Fruit fly (Drosophila melanogaster) whole organism, embryonic: ENCODE measurements around the gene CG5388.
A peak's percentile ranks its signal among the peaks of the same experiment; 100 is the strongest.

ENCODE experiments used
- ATbp ChIP-seq: fragments of 200-800 bp; sonication (Bioruptor generic); optimal IDR thresholded peaks from 2 replicates; lab custom pipeline; 2017; ENCODE audit warnings: missing biosample characterization, mild to moderate bottlenecking, missing genetic modification characterization, missing genetic modification reagents
- Atf3 ChIP-seq: fragments of 200-800 bp; sonication (Bioruptor generic); optimal IDR thresholded peaks from 3 replicates; lab custom pipeline; 2016; ENCODE audit warnings: missing biosample characterization, missing genetic modification characterization
- CG10267 ChIP-seq: fragments of 200-800 bp; sonication (Bioruptor generic); optimal IDR thresholded peaks from 2 replicates; lab custom pipeline; 2018; ENCODE audit warnings: missing biosample characterization, mild to moderate bottlenecking, missing genetic modification characterization, moderate library complexity
- CG10654 ChIP-seq: fragments of 200-800 bp; sonication (Bioruptor generic); optimal IDR thresholded peaks from 2 replicates; lab custom pipeline; 2016; ENCODE audit warnings: missing biosample characterization, missing genetic modification characterization
- CG10979 ChIP-seq: fragments of 200-800 bp; sonication (Bioruptor generic); optimal IDR thresholded peaks from 2 replicates; lab custom pipeline; 2018; ENCODE audit warnings: missing biosample characterization, mild to moderate bottlenecking, missing genetic modification characterization, moderate library complexity
- CG11247 ChIP-seq: fragments of 200-800 bp; sonication (Bioruptor generic); IDR thresholded peaks from 2 replicates; pipeline ENCODE4 v1.3.6; 2022; ENCODE audit warnings: missing biosample characterization, missing genetic modification characterization
- CG11398 ChIP-seq: fragments of 200-800 bp; sonication (Bioruptor generic); optimal IDR thresholded peaks from 2 replicates; lab custom pipeline; 2016; ENCODE audit warnings: missing biosample characterization, missing genetic modification characterization
- CG11723 ChIP-seq: fragments of 200-800 bp; sonication (Bioruptor generic); optimal IDR thresholded peaks from 2 replicates; lab custom pipeline; 2017; ENCODE audit warnings: missing biosample characterization, mild to moderate bottlenecking, missing genetic modification characterization
- CG12219 ChIP-seq: fragments of 200-800 bp; sonication (Bioruptor generic); optimal IDR thresholded peaks from 3 replicates; lab custom pipeline; 2018; ENCODE audit warnings: missing biosample characterization, mild to moderate bottlenecking, missing genetic modification characterization
- CG14050 ChIP-seq: fragments of 200-800 bp; sonication (Bioruptor generic); IDR thresholded peaks from 3 replicates; pipeline ENCODE4 v1.3.6; 2022; ENCODE audit warnings: missing biosample characterization, missing genetic modification characterization
- CG14441 ChIP-seq: fragments of 200-800 bp; sonication (Bioruptor generic); IDR thresholded peaks from 2 replicates; pipeline ENCODE4 v1.3.6; 2022; ENCODE audit warnings: missing biosample characterization, missing genetic modification characterization
- CG14667 ChIP-seq: fragments of 200-800 bp; sonication (Bioruptor generic); IDR thresholded peaks from 2 replicates; pipeline ENCODE4 v1.3.6; 2022; ENCODE audit warnings: missing biosample characterization, missing genetic modification characterization
- CG14965 ChIP-seq: fragments of 200-800 bp; sonication (Bioruptor generic); optimal IDR thresholded peaks from 2 replicates; lab custom pipeline; 2016; ENCODE audit warnings: missing biosample characterization, missing genetic modification characterization, borderline replicate concordance
- CG15073 ChIP-seq: fragments of 200-800 bp; sonication (Bioruptor generic); optimal IDR thresholded peaks from 2 replicates; lab custom pipeline; 2016; ENCODE audit warnings: missing biosample characterization, missing genetic modification characterization
- CG16779 ChIP-seq: fragments of 200-800 bp; sonication (Bioruptor generic); IDR thresholded peaks from 2 replicates; pipeline ENCODE4 v1.3.6; 2022; ENCODE audit warnings: missing biosample characterization, missing genetic modification characterization
- CG17359 ChIP-seq: fragments of 200-800 bp; sonication (Bioruptor generic); optimal IDR thresholded peaks from 3 replicates; lab custom pipeline; 2018; ENCODE audit warnings: missing biosample characterization, mild to moderate bottlenecking, missing genetic modification characterization, moderate library complexity
- CG17612 ChIP-seq: fragments of 200-800 bp; sonication (Bioruptor generic); IDR thresholded peaks from 2 replicates; pipeline ENCODE4 v1.3.6; 2022; ENCODE audit warnings: missing biosample characterization, missing genetic modification characterization
- CG1832 ChIP-seq: fragments of 200-800 bp; sonication (Bioruptor generic); optimal IDR thresholded peaks from 2 replicates; lab custom pipeline; 2017; ENCODE audit warnings: missing biosample characterization, mild to moderate bottlenecking, missing genetic modification characterization, inconsistent platforms
- CG18764 ChIP-seq: fragments of 200-800 bp; sonication (Bioruptor generic); optimal IDR thresholded peaks from 3 replicates; lab custom pipeline; 2016; ENCODE audit warnings: missing biosample characterization, missing genetic modification characterization
- CG2116 ChIP-seq: fragments of 200-800 bp; sonication (Bioruptor generic); optimal IDR thresholded peaks from 3 replicates; lab custom pipeline; 2018; ENCODE audit warnings: missing biosample characterization, mild to moderate bottlenecking, missing genetic modification characterization
- CG2678 ChIP-seq: fragments of 200-800 bp; sonication (Bioruptor generic); optimal IDR thresholded peaks from 3 replicates; lab custom pipeline; 2019; ENCODE audit warnings: missing biosample characterization, mild to moderate bottlenecking, missing genetic modification characterization, moderate library complexity
- CG2889 ChIP-seq: fragments of 200-800 bp; sonication (Bioruptor generic); IDR thresholded peaks from 3 replicates; pipeline ENCODE4 v1.3.6; 2022; ENCODE audit warnings: missing biosample characterization, missing genetic modification characterization
- CG3281 ChIP-seq: fragments of 200-800 bp; sonication (Bioruptor generic); optimal IDR thresholded peaks from 3 replicates; lab custom pipeline; 2017; ENCODE audit warnings: missing biosample characterization, mild to moderate bottlenecking, missing genetic modification characterization
- CG3407 ChIP-seq: fragments of 200-800 bp; sonication (Bioruptor generic); optimal IDR thresholded peaks from 2 replicates; lab custom pipeline; 2018; ENCODE audit warnings: missing biosample characterization, mild to moderate bottlenecking, missing genetic modification characterization
- CG34224 ChIP-seq: fragments of 200-800 bp; sonication (Bioruptor generic); IDR thresholded peaks from 3 replicates; pipeline ENCODE4 v1.3.6; 2022; ENCODE audit warnings: missing biosample characterization, missing genetic modification characterization; ENCODE audit not compliant: partially characterized antibody
- CG4282 ChIP-seq: fragments of 200-800 bp; sonication (Bioruptor generic); optimal IDR thresholded peaks from 2 replicates; lab custom pipeline; 2016; ENCODE audit warnings: missing biosample characterization, missing genetic modification characterization
- CG43689 ChIP-seq: fragments of 200-800 bp; sonication (Bioruptor generic); IDR thresholded peaks from 2 replicates; pipeline ENCODE4 v1.3.6; 2022; ENCODE audit warnings: missing biosample characterization, missing genetic modification characterization
- CG4404 ChIP-seq: fragments of 200-800 bp; sonication (Bioruptor generic); IDR thresholded peaks from 2 replicates; pipeline ENCODE4 v1.3.6; 2022; ENCODE audit warnings: missing biosample characterization, missing genetic modification characterization
- CG7372 ChIP-seq: fragments of 200-800 bp; sonication (Bioruptor generic); IDR thresholded peaks from 2 replicates; pipeline ENCODE4 v1.3.6; 2022; ENCODE audit warnings: missing biosample characterization, missing genetic modification characterization
- D19A ChIP-seq: fragments of 200-800 bp; optimal IDR thresholded peaks from 3 replicates; lab custom pipeline; 2019; ENCODE audit warnings: missing biosample characterization, mild to moderate bottlenecking, missing genetic modification characterization, moderate library complexity
- Dad ChIP-seq: fragments of 200-800 bp; sonication (Bioruptor generic); optimal IDR thresholded peaks from 3 replicates; lab custom pipeline; 2016; ENCODE audit warnings: missing biosample characterization, missing genetic modification characterization
- Dbx ChIP-seq: fragments of 200-800 bp; sonication (Bioruptor generic); IDR thresholded peaks from 3 replicates; pipeline ENCODE4 v1.3.6; 2022; ENCODE audit warnings: missing biosample characterization, missing genetic modification characterization
- E2f2 ChIP-seq: fragments of 200-800 bp; sonication (Bioruptor generic); IDR thresholded peaks from 2 replicates; pipeline ENCODE4 v1.3.6; 2022; ENCODE audit warnings: missing biosample characterization, missing genetic modification characterization
- Hr3 ChIP-seq: fragments of 200-800 bp; sonication (Bioruptor generic); optimal IDR thresholded peaks from 3 replicates; lab custom pipeline; 2016; ENCODE audit warnings: missing biosample characterization, missing genetic modification characterization
- Mad ChIP-seq: fragments of 200-800 bp; sonication (Bioruptor generic); optimal IDR thresholded peaks from 2 replicates; lab custom pipeline; 2016; ENCODE audit warnings: missing biosample characterization, missing genetic modification characterization
- Stat92E ChIP-seq, 3 experiments: fragments of >200 bp in 2 of 3; fragments of 200-800 bp in 1 of 3; sonication (Bioruptor generic) in 1 of 3; optimal IDR thresholded peaks; 2 replicates each; lab custom pipeline; 2017 to 2019; ENCODE audit warnings: missing biosample characterization in 3 of 3, missing genetic modification characterization in 3 of 3, mild to moderate bottlenecking in 1 of 3, moderate library complexity in 1 of 3
- aop ChIP-seq: fragments of 200-800 bp; sonication (Bioruptor generic); IDR thresholded peaks from 2 replicates; pipeline ENCODE4 v1.3.6; 2022; ENCODE audit warnings: missing biosample characterization, missing genetic modification characterization
- ato ChIP-seq: fragments of 200-800 bp; sonication (Bioruptor generic); IDR thresholded peaks from 2 replicates; pipeline ENCODE4 v1.3.6; 2022; ENCODE audit warnings: missing biosample characterization, missing genetic modification characterization; ENCODE audit not compliant: partially characterized antibody
- bigmax ChIP-seq: fragments of 200-800 bp; sonication (Bioruptor generic); optimal IDR thresholded peaks from 2 replicates; lab custom pipeline; 2018; ENCODE audit warnings: missing biosample characterization, mild to moderate bottlenecking, missing genetic modification characterization
- chn ChIP-seq: fragments of 200-800 bp; sonication (Bioruptor generic); optimal IDR thresholded peaks from 2 replicates; lab custom pipeline; 2016; ENCODE audit warnings: missing biosample characterization, missing genetic modification characterization
- exex ChIP-seq: fragments of 200-800 bp; sonication (Bioruptor generic); optimal IDR thresholded peaks from 4 replicates; lab custom pipeline; 2018; ENCODE audit warnings: missing biosample characterization, mild to moderate bottlenecking, missing genetic modification characterization, moderate library complexity
- fd64A ChIP-seq: fragments of 200-800 bp; sonication (Bioruptor generic); optimal IDR thresholded peaks from 3 replicates; lab custom pipeline; 2018; ENCODE audit warnings: missing biosample characterization, mild to moderate bottlenecking, missing genetic modification characterization
- fu2 ChIP-seq: fragments of 200-800 bp; sonication (Bioruptor generic); optimal IDR thresholded peaks from 2 replicates; lab custom pipeline; 2016; ENCODE audit warnings: missing biosample characterization, missing genetic modification characterization
- grn ChIP-seq: fragments of 200-800 bp; sonication (Bioruptor generic); optimal IDR thresholded peaks from 3 replicates; lab custom pipeline; 2017; ENCODE audit warnings: missing biosample characterization, missing genetic modification characterization
- gt ChIP-seq: fragments of 200-800 bp; sonication (Bioruptor generic); IDR thresholded peaks from 2 replicates; pipeline ENCODE4 v1.3.6; 2022; ENCODE audit warnings: missing biosample characterization, missing genetic modification characterization
- hkb ChIP-seq, 2 experiments: fragments of 200-800 bp in 1 of 2; fragments of >200 bp in 1 of 2; sonication (Bioruptor generic) in 1 of 2; IDR thresholded peaks in 1 of 2; optimal IDR thresholded peaks in 1 of 2; 2 replicates each; pipeline versions ENCODE4 v1.3.6 to Lab custom; 2017 to 2022; ENCODE audit warnings: missing biosample characterization in 1 of 2, missing genetic modification characterization in 1 of 2
- jigr1 ChIP-seq: fragments of 200-800 bp; sonication (Bioruptor generic); IDR thresholded peaks from 3 replicates; pipeline ENCODE4 v1.3.6; 2022; ENCODE audit warnings: missing biosample characterization, missing genetic modification characterization
- pros ChIP-seq: fragments of 200-800 bp; sonication (Bioruptor generic); optimal IDR thresholded peaks from 3 replicates; lab custom pipeline; 2019; ENCODE audit warnings: missing biosample characterization, mild to moderate bottlenecking, missing genetic modification characterization, moderate library complexity
- wek ChIP-seq: fragments of 200-800 bp; sonication (Bioruptor generic); optimal IDR thresholded peaks from 3 replicates; lab custom pipeline; 2018; ENCODE audit warnings: missing biosample characterization, mild to moderate bottlenecking, missing genetic modification characterization, moderate library complexity
- wor ChIP-seq: fragments of 200-800 bp; sonication (Bioruptor generic); IDR thresholded peaks from 2 replicates; pipeline ENCODE4 v1.3.6; 2022; ENCODE audit warnings: missing biosample characterization, missing genetic modification characterization

CG5388 gene

DNA sequence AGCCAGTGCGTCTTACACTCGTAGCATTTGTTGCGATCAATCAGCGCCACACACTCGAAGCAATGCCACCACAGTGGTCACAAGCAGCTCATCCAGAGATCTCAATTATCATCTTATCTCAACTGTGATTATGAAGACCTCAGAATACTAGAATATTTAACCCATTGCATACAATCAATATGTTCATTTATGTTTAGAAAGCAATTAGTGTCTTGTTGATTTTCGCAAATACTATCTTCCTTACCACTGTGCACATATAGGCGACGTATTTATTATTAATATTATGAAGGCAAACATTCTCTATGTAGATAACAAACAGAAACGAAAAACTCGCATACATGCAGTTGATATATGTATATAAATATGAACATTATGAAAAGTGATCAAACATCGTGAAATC is 18.7 kb upstream of the CG5388 start (continued):
- TF ChIP-seq gt (GFP tag; lab: Robert Waterston, UW) (no peak), CG2678 (tag; lab: Kevin White, UChicago) (peak; percentile 81), CG10979 (tag; lab: Kevin White, UChicago) (peak; percentile 70), CG3407 (GFP tag; lab: Kevin White, UChicago) (peak; percentile 83), exex (tag; lab: Kevin White, UChicago) (peak; percentile 41), fu2 (GFP tag; lab: Kevin White, UChicago) (no peak), ATbp (peak; percentile 77), D19A (tag; lab: Kevin White, UChicago) (peak; percentile 60), CG11398 (GFP tag; lab: Kevin White, UChicago) (peak; percentile 37), Dad (GFP tag; lab: Kevin White, UChicago) (peak; percentile 29), CG18764 (GFP tag; lab: Kevin White, UChicago) (peak; percentile 84), CG14965 (GFP tag; lab: Kevin White, UChicago) (peak; percentile 29), CG43689 (GFP tag; lab: Robert Waterston, UW) (0 out of 2 replicates have a peak, but pooled peaks have one; percentile 27), pros (GFP tag; lab: Kevin White, UChicago) (no peak), CG14050 (GFP tag; lab: Robert Waterston, UW) (peak; percentile 52; the same call in 1 of the 3 replicates), Atf3 (peak; percentile 33), CG17359 (peak; percentile 90), wek (GFP tag; lab: Kevin White, UChicago) (peak; percentile 58), CG11247 (GFP tag; lab: Robert Waterston, UW) (peak; percentile 77), Mad (peak; percentile 52), CG2889 (GFP tag; lab: Robert Waterston, UW) (peak; percentile 49; the same call in 1 of the 3 replicates), jigr1 (GFP tag; lab: Robert Waterston, UW) (no peak), CG2116 (GFP tag; lab: Kevin White, UChicago) (peak; percentile 46), CG17612 (peak; percentile 57), CG4404 (0 out of 2 replicates have a peak, but pooled peaks have one; percentile 17), ato (GFP tag; lab: Robert Waterston, UW) (no peak), bigmax (GFP tag; lab: Kevin White, UChicago) (no peak), wor (0 out of 2 replicates have a peak, but pooled peaks have one; percentile 16), CG10267 (tag; lab: Kevin White, UChicago) (peak; percentile 65), CG4282 (no peak), CG10654 (GFP tag; lab: Kevin White, UChicago) (peak; percentile 57), CG12219 (GFP tag; lab: Kevin White, UChicago) (peak; percentile 44), CG7372 (GFP tag; lab: Robert Waterston, UW) (peak; percentile 36; the same call in 1 of the 2 replicates), CG11723 (peak; percentile 47), grn (peak; percentile 47), fd64A (GFP tag; lab: Kevin White, UChicago) (peak; percentile 86), Hr3 (GFP tag; lab: Kevin White, UChicago) (peak; percentile 55), CG14667 (GFP tag; lab: Robert Waterston, UW) (peak; percentile 57), aop (GFP tag; lab: Robert Waterston, UW) (no peak), E2f2 (GFP tag; lab: Robert Waterston, UW) (peak; percentile 54; the same call in 1 of the 2 replicates), CG1832 (GFP tag; lab: Kevin White, UChicago) (no peak), CG3281 (GFP tag; lab: Kevin White, UChicago) (peak; percentile 52), chn (GFP tag; lab: Kevin White, UChicago) (peak; percentile 53), Stat92E (GFP tag; optimal IDR thresholded peaks at IDR 0.05; lab: Kevin White, UChicago) (peak in 1 of 3 experiments; percentile 15), CG15073 (GFP tag; lab: Kevin White, UChicago) (peak; percentile 10), Dbx (0 out of 3 replicates have a peak, but pooled peaks have one; percentile 25), CG34224 (no peak), CG14441 (GFP tag; lab: Robert Waterston, UW) (peak; percentile 82), CG16779 (GFP tag; lab: Robert Waterston, UW) (no peak), hkb (optimal IDR thresholded peaks at IDR 0.05; lab: Kevin White, UChicago) (no peak), hkb (GFP tag; IDR thresholded peaks at IDR 0.05; lab: Robert Waterston, UW) (peak; percentile 74)
